Worm (Caenorhabditis elegans) whole organism, young adult: Measurements from ENCODE around the gene C49H3.6.

ENCODE experiments used
- B0336.3 ChIP-seq: fragments of 200-800 bp; sonication (Bioruptor generic); IDR thresholded peaks from 2 replicates; pipeline ENCODE4 v1.3.6; 2022; ENCODE audit warnings: missing genetic modification characterization, missing compliant biosample characterization
- C06A6.2 ChIP-seq: fragments of 200-800 bp; sonication (Bioruptor generic); conservative IDR thresholded peaks from 2 replicates; pipeline ENCODE4 v1.3.6; 2022; ENCODE audit warnings: missing genetic modification characterization, missing compliant biosample characterization
- C17E4.6 ChIP-seq: fragments of 200-800 bp; sonication (Bioruptor generic); IDR thresholded peaks from 2 replicates; pipeline ENCODE4 v1.3.6; 2022; ENCODE audit warnings: missing genetic modification reagents, missing genetic modification characterization, missing compliant biosample characterization
- F33H1.4 ChIP-seq: fragments of 200-800 bp; sonication (Bioruptor generic); IDR thresholded peaks from 2 replicates; pipeline ENCODE4 v1.3.6; 2022; ENCODE audit warnings: missing genetic modification reagents, missing genetic modification characterization, missing compliant biosample characterization
- F37B4.10 ChIP-seq: fragments of 200-800 bp; sonication (Bioruptor generic); IDR thresholded peaks from 2 replicates; pipeline ENCODE4 v1.3.6; 2022; ENCODE audit warnings: missing genetic modification characterization, missing compliant biosample characterization
- F49E8.2 ChIP-seq: sonication (generic microtip); optimal IDR thresholded peaks from 3 replicates; lab custom pipeline; 2017; ENCODE audit warnings: missing genetic modification characterization, mild to moderate bottlenecking, missing compliant biosample characterization, antibody characterized with exemption, moderate library complexity; ENCODE audit not compliant: insufficient read depth
- Y53F4B.3 ChIP-seq: fragments of 200-800 bp; sonication (Bioruptor generic); IDR thresholded peaks from 2 replicates; pipeline ENCODE4 v1.3.6; 2022; ENCODE audit warnings: missing genetic modification reagents, missing genetic modification characterization, missing compliant biosample characterization
- Y79H2A.3 ChIP-seq: fragments of 200-800 bp; sonication (Bioruptor generic); conservative IDR thresholded peaks from 2 replicates; pipeline ENCODE4 v1.3.6; 2022; ENCODE audit warnings: missing genetic modification reagents, missing genetic modification characterization, missing compliant biosample characterization
- Y95B8A.8 ChIP-seq: fragments of 200-800 bp; sonication (Bioruptor generic); IDR thresholded peaks from 2 replicates; pipeline ENCODE4 v1.3.6; 2022; ENCODE audit warnings: missing genetic modification reagents, missing genetic modification characterization, missing compliant biosample characterization
- ZK185.1 ChIP-seq: sonication (generic microtip); optimal IDR thresholded peaks from 2 replicates; lab custom pipeline; 2016; ENCODE audit warnings: mild to moderate bottlenecking, missing genetic modification characterization, missing compliant biosample characterization; ENCODE audit not compliant: poor library complexity, severe bottlenecking
- athp-1 ChIP-seq: sonication (generic microtip); optimal IDR thresholded peaks from 2 replicates; lab custom pipeline; 2017; ENCODE audit warnings: mild to moderate bottlenecking, missing genetic modification characterization, missing compliant biosample characterization
- attf-5 ChIP-seq: fragments of 200-800 bp; sonication (Bioruptor generic); optimal IDR thresholded peaks from 2 replicates; lab custom pipeline; 2018; ENCODE audit warnings: mild to moderate bottlenecking, missing genetic modification characterization, missing compliant biosample characterization
- attf-6 ChIP-seq: fragments of 200-800 bp; sonication (Bioruptor generic); IDR thresholded peaks from 2 replicates; pipeline ENCODE4 v1.3.6; 2022; ENCODE audit warnings: missing genetic modification reagents, missing genetic modification characterization, missing compliant biosample characterization
- cebp-1 ChIP-seq, 2 experiments: fragments of 200-800 bp in 1 of 2; sonication (Bioruptor generic) in 1 of 2; sonication (generic microtip) in 1 of 2; IDR thresholded peaks in 1 of 2; optimal IDR thresholded peaks in 1 of 2; 2 replicates each; pipeline versions ENCODE4 v1.3.6 to Lab custom; 2017 to 2022; ENCODE audit warnings: missing compliant biosample characterization in 2 of 2, missing genetic modification characterization in 2 of 2, mild to moderate bottlenecking in 1 of 2, missing genetic modification reagents in 1 of 2, moderate library complexity in 1 of 2
- ceh-100 ChIP-seq: fragments of 200-800 bp; sonication (Bioruptor generic); IDR thresholded peaks from 2 replicates; pipeline ENCODE4 v1.3.6; 2022; ENCODE audit warnings: missing genetic modification reagents, missing genetic modification characterization, missing compliant biosample characterization
- ceh-27 ChIP-seq: fragments of 200-800 bp; sonication (Bioruptor generic); optimal IDR thresholded peaks from 2 replicates; lab custom pipeline; 2018; ENCODE audit warnings: mild to moderate bottlenecking, missing genetic modification characterization, moderate library complexity, missing compliant biosample characterization
- ceh-40 ChIP-seq: fragments of 200-800 bp; sonication (Bioruptor generic); IDR thresholded peaks from 2 replicates; pipeline ENCODE4 v1.3.6; 2022; ENCODE audit warnings: missing genetic modification characterization, missing compliant biosample characterization
- ceh-91 ChIP-seq: fragments of 200-800 bp; sonication (Bioruptor generic); IDR thresholded peaks from 2 replicates; pipeline ENCODE4 v1.3.6; 2022; ENCODE audit warnings: missing genetic modification reagents, missing genetic modification characterization, missing compliant biosample characterization
- dox-1 ChIP-seq: fragments of 200-800 bp; sonication (Bioruptor generic); IDR thresholded peaks from 2 replicates; pipeline ENCODE4 v1.3.6; 2022; ENCODE audit warnings: missing genetic modification reagents, missing genetic modification characterization, missing compliant biosample characterization
- dpl-1 ChIP-seq: fragments of 150-350 bp; optimal IDR thresholded peaks from 2 replicates; lab custom pipeline; 2014; ENCODE audit warnings: missing biosample characterization, missing genetic modification reagents, missing genetic modification characterization
- efl-1 ChIP-seq: fragments of 150-350 bp; optimal IDR thresholded peaks from 2 replicates; lab custom pipeline; 2014; ENCODE audit warnings: missing biosample characterization, missing genetic modification reagents, missing genetic modification characterization
- egrh-3 ChIP-seq: fragments of 200-800 bp; sonication (Bioruptor generic); IDR thresholded peaks from 2 replicates; pipeline ENCODE4 v1.3.6; 2022; ENCODE audit warnings: missing genetic modification reagents, missing genetic modification characterization, missing compliant biosample characterization
- ekl-4 ChIP-seq: fragments of 200-800 bp; sonication (Bioruptor generic); IDR thresholded peaks from 2 replicates; pipeline ENCODE4 v1.3.6; 2022; ENCODE audit warnings: missing genetic modification reagents, missing genetic modification characterization, missing compliant biosample characterization
- hmg-1.2 ChIP-seq: fragments of 200-800 bp; sonication (Bioruptor generic); IDR thresholded peaks from 2 replicates; pipeline ENCODE4 v1.3.6; 2022; ENCODE audit warnings: missing genetic modification reagents, missing genetic modification characterization, missing compliant biosample characterization
- hmg-20 ChIP-seq: fragments of 200-800 bp; sonication (Bioruptor generic); IDR thresholded peaks from 2 replicates; pipeline ENCODE4 v1.3.6; 2022; ENCODE audit warnings: missing genetic modification reagents, missing genetic modification characterization, missing compliant biosample characterization
- hsf-1 ChIP-seq: fragments of 200-800 bp; sonication (Bioruptor generic); IDR thresholded peaks from 2 replicates; pipeline ENCODE4 v1.3.6; 2022; ENCODE audit warnings: missing genetic modification reagents, missing genetic modification characterization, missing compliant biosample characterization
- let-526 ChIP-seq: fragments of 200-800 bp; sonication (Bioruptor generic); IDR thresholded peaks from 2 replicates; pipeline ENCODE4 v1.3.6; 2022; ENCODE audit warnings: missing genetic modification reagents, missing genetic modification characterization, missing compliant biosample characterization
- let-607 ChIP-seq, 2 experiments: fragments of 200-800 bp in 1 of 2; sonication (Bioruptor generic) in 1 of 2; sonication (generic microtip) in 1 of 2; optimal IDR thresholded peaks; 2 replicates each; lab custom pipeline; 2016 to 2018; ENCODE audit warnings: mild to moderate bottlenecking in 2 of 2, missing compliant biosample characterization in 2 of 2, missing genetic modification characterization in 2 of 2, moderate library complexity in 2 of 2, missing genotype in 1 of 2
- lin-35 ChIP-seq, 3 experiments: fragments of 150-350 bp in 2 of 3; sonication (generic microtip) in 1 of 3; optimal IDR thresholded peaks; 2 replicates each; lab custom pipeline; 2014 to 2018; ENCODE audit warnings: missing biosample characterization in 3 of 3, missing genetic modification characterization in 3 of 3, missing genetic modification reagents in 3 of 3
- lin-40 ChIP-seq: sonication (generic microtip); optimal IDR thresholded peaks from 2 replicates; lab custom pipeline; 2016; ENCODE audit warnings: missing genetic modification characterization, mild to moderate bottlenecking, missing compliant biosample characterization, missing genotype, missing genetic modification reagents
- lin-54 ChIP-seq: fragments of 200-800 bp; sonication (Bioruptor generic); optimal IDR thresholded peaks from 2 replicates; lab custom pipeline; 2018; ENCODE audit warnings: mild to moderate bottlenecking, missing genetic modification characterization, missing compliant biosample characterization
- lir-1 ChIP-seq: fragments of 200-800 bp; sonication (Bioruptor generic); conservative IDR thresholded peaks from 2 replicates; pipeline ENCODE4 v1.3.6; 2022; ENCODE audit warnings: missing genetic modification reagents, missing genetic modification characterization, missing compliant biosample characterization
- madf-3 ChIP-seq: fragments of 200-800 bp; sonication (Bioruptor generic); IDR thresholded peaks from 2 replicates; pipeline ENCODE4 v1.3.6; 2022; ENCODE audit warnings: missing genetic modification reagents, missing genetic modification characterization, missing compliant biosample characterization
- madf-6 ChIP-seq: fragments of 200-800 bp; sonication (Bioruptor generic); IDR thresholded peaks from 2 replicates; pipeline ENCODE4 v1.3.6; 2022; ENCODE audit warnings: missing genetic modification reagents, missing genetic modification characterization, missing compliant biosample characterization
- madf-8 ChIP-seq: fragments of 200-800 bp; sonication (Bioruptor generic); conservative IDR thresholded peaks from 2 replicates; pipeline ENCODE4 v1.3.6; 2022; ENCODE audit warnings: missing genetic modification reagents, missing genetic modification characterization, missing compliant biosample characterization
- nfyb-1 ChIP-seq: fragments of 200-800 bp; sonication (Bioruptor generic); IDR thresholded peaks from 2 replicates; pipeline ENCODE4 v1.3.6; 2022; ENCODE audit warnings: missing genetic modification reagents, missing genetic modification characterization, missing compliant biosample characterization
- rcor-1 ChIP-seq: fragments of 200-800 bp; sonication (Bioruptor generic); IDR thresholded peaks from 2 replicates; pipeline ENCODE4 v1.3.6; 2022; ENCODE audit warnings: missing genetic modification reagents, missing genetic modification characterization, missing compliant biosample characterization
- snpc-3.4 ChIP-seq: sonication (generic microtip); optimal IDR thresholded peaks from 2 replicates; lab custom pipeline; 2017; ENCODE audit warnings: missing genetic modification characterization, mild to moderate bottlenecking, missing compliant biosample characterization, antibody characterized with exemption, moderate library complexity, missing genotype, missing genetic modification reagents
- tbp1 ChIP-seq: fragments of 200-800 bp; sonication (Bioruptor generic); optimal IDR thresholded peaks from 2 replicates; lab custom pipeline; 2018; ENCODE audit warnings: mild to moderate bottlenecking, missing genetic modification characterization, missing compliant biosample characterization
- unc-130 ChIP-seq: sonication (generic microtip); optimal IDR thresholded peaks from 2 replicates; lab custom pipeline; 2016; ENCODE audit warnings: missing genetic modification reagents, missing genetic modification characterization, missing compliant biosample characterization
- xnd-1 ChIP-seq: sonication (generic microtip); optimal IDR thresholded peaks from 2 replicates; lab custom pipeline; 2016; ENCODE audit warnings: missing genotype, missing genetic modification reagents, missing genetic modification characterization, missing compliant biosample characterization
- ztf-18 ChIP-seq: sonication (generic microtip); optimal IDR thresholded peaks from 2 replicates; lab custom pipeline; 2016; ENCODE audit warnings: missing genotype, mild to moderate bottlenecking, missing genetic modification characterization, missing compliant biosample characterization
- ztf-25 ChIP-seq: fragments of 200-800 bp; sonication (Bioruptor generic); IDR thresholded peaks from 2 replicates; pipeline ENCODE4 v1.3.6; 2022; ENCODE audit warnings: missing genetic modification reagents, missing genetic modification characterization, missing compliant biosample characterization
- ztf-26 ChIP-seq: sonication (generic microtip); optimal IDR thresholded peaks from 2 replicates; lab custom pipeline; 2017; ENCODE audit warnings: missing genetic modification characterization, missing compliant biosample characterization
- ztf-28 ChIP-seq: fragments of 200-800 bp; sonication (Bioruptor generic); IDR thresholded peaks from 2 replicates; pipeline ENCODE4 v1.3.6; 2022; ENCODE audit warnings: missing genetic modification reagents, missing genetic modification characterization, missing compliant biosample characterization
- ztf-6 ChIP-seq: fragments of 200-800 bp; sonication (Bioruptor generic); IDR thresholded peaks from 2 replicates; pipeline ENCODE4 v1.3.6; 2022; ENCODE audit warnings: missing genetic modification reagents, missing genetic modification characterization, missing compliant biosample characterization

C49H3.6 gene

DNA sequence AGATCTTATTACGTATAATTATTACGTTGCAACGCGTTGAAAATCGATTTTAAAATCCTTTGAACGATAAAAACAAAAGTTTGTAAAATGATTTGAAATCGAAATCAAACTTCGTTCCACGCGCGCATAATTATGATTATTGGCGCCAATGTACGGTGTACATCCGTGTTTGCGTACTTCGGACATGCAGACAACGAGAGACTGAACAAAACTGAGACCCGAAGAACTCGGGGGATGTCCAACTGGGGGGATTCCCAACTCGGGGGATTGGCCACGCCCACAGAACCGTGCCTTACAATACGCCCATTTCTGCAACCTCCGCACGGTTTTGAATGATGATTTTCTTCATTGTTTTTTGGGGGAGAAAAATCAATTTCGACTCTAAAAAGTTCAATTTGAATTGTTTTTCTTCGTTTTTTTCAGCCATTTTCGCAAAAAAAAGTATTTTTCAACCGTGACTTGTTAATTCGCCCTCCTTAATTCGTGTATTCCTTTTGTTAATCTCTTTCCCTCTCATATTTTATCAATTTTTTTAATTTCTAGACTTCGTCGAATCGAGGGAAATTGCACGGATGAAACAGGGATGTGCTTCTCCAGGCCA, 43.5 kb downstream of the C49H3.6 start, which contains the start of gene F20D12.12 (continued):
- TF ChIP-seq ceh-40 (GFP tag; lab: Robert Waterston, UW) (0 out of 2 replicates have a peak, but pooled peaks have one; percentile 40), F49E8.2 (tag; lab: Kevin White, UChicago) (peak; percentile 73), rcor-1 (GFP tag; lab: Robert Waterston, UW) (peak; percentile 96), let-607 (tag; optimal IDR thresholded peaks at IDR 0.05; lab: Kevin White, UChicago) (peak in 1 of 2 experiments; percentile 47), unc-130 (peak; percentile 55), dox-1 (peak; percentile 97), hmg-20 (peak; percentile 27; the same call in 1 of the 2 replicates), dpl-1 (GFP tag; lab: Kevin White, UChicago) (peak; percentile 67), madf-8 (GFP tag; lab: Robert Waterston, UW) (peak; percentile 91), efl-1 (GFP tag; lab: Kevin White, UChicago) (peak; percentile 92), ztf-6 (GFP tag; lab: Robert Waterston, UW) (peak; percentile 75; the same call in 1 of the 2 replicates), nfyb-1 (GFP tag; lab: Robert Waterston, UW) (peak; percentile 96), athp-1 (tag; lab: Kevin White, UChicago) (peak; percentile 65), C06A6.2 (GFP tag; lab: Robert Waterston, UW) (peak; percentile 88), ceh-100 (GFP tag; lab: Robert Waterston, UW) (peak; percentile 99), hmg-1.2 (GFP tag; lab: Robert Waterston, UW) (peak; percentile 85), madf-6 (peak; percentile 96), attf-6 (GFP tag; lab: Robert Waterston, UW) (peak; percentile 75), attf-5 (GFP tag; lab: Kevin White, UChicago) (peak; percentile 94), Y95B8A.8 (GFP tag; lab: Robert Waterston, UW) (peak; percentile 97), egrh-3 (GFP tag; lab: Robert Waterston, UW) (peak; percentile 83), ZK185.1 (tag; lab: Kevin White, UChicago) (peak; percentile 51), lir-1 (GFP tag; lab: Robert Waterston, UW) (peak; percentile 72), F37B4.10 (GFP tag; lab: Robert Waterston, UW) (0 out of 2 replicates have a peak, but pooled peaks have one; percentile 6), ztf-26 (tag; lab: Kevin White, UChicago) (peak; percentile 23), lin-54 (GFP tag; lab: Kevin White, UChicago) (peak; percentile 78), xnd-1 (tag; lab: Kevin White, UChicago) (peak; percentile 69), Y53F4B.3 (peak; percentile 53; the same call in 1 of the 2 replicates), B0336.3 (GFP tag; lab: Robert Waterston, UW) (peak; percentile 60), ztf-18 (tag; lab: Kevin White, UChicago) (peak; percentile 38), ztf-28 (GFP tag; lab: Robert Waterston, UW) (peak; percentile 98), snpc-3.4 (tag; lab: Kevin White, UChicago) (peak; percentile 64), F33H1.4 (peak; percentile 88), ekl-4 (GFP tag; lab: Robert Waterston, UW) (peak; percentile 90), madf-3 (GFP tag; lab: Robert Waterston, UW) (peak; percentile 90), ceh-91 (GFP tag; lab: Robert Waterston, UW) (peak; percentile 97), cebp-1 (GFP tag; IDR thresholded peaks at IDR 0.05; lab: Robert Waterston, UW) (peak; percentile 71), cebp-1 (tag; optimal IDR thresholded peaks at IDR 0.05; lab: Kevin White, UChicago) (peak; percentile 75), ztf-25 (GFP tag; lab: Robert Waterston, UW) (peak; percentile 92), lin-40 (tag; lab: Kevin White, UChicago) (peak; percentile 71), lin-35 (GFP tag; optimal IDR thresholded peaks at IDR 0.05; lab: Kevin White, UChicago) (peak in 2 of 3 experiments; percentile 25 to 50), tbp1 (peak; percentile 59), hsf-1 (GFP tag; lab: Robert Waterston, UW) (peak; percentile 88), ceh-27 (GFP tag; lab: Kevin White, UChicago) (peak; percentile 83), C17E4.6 (peak; percentile 76), Y79H2A.3 (GFP tag; lab: Robert Waterston, UW) (peak; percentile 90), let-526 (GFP tag; lab: Robert Waterston, UW) (peak; percentile 71; the same call in 1 of the 2 replicates)
